Worm (Caenorhabditis elegans) whole organism, mixed stage, embryonic: ENCODE data around the gene Y37H2A.10.
A peak's percentile ranks its signal among the peaks of the same experiment; 100 is the strongest.

Experiments used
- ceh-39 ChIP-seq: fragments of 150-350 bp; optimal IDR thresholded peaks from 2 replicates; lab custom pipeline; 2014; ENCODE audit warnings: missing biosample characterization, missing genetic modification characterization
- ceh-83 ChIP-seq: fragments of 200-800 bp; sonication (Bioruptor generic); optimal IDR thresholded peaks from 2 replicates; lab custom pipeline; 2018; ENCODE audit warnings: mild to moderate bottlenecking, missing genetic modification characterization, missing compliant biosample characterization
- ces-1 ChIP-seq: fragments of 150-350 bp; optimal IDR thresholded peaks from 2 replicates; lab custom pipeline; 2014; ENCODE audit warnings: missing biosample characterization, missing genetic modification reagents, missing genetic modification characterization
- drap-1 ChIP-seq: fragments of 200-800 bp; sonication (Bioruptor generic); optimal IDR thresholded peaks from 3 replicates; lab custom pipeline; 2018; ENCODE audit warnings: mild to moderate bottlenecking, missing genetic modification characterization, missing compliant biosample characterization
- flh-1 ChIP-seq: fragments of 200-800 bp; sonication (Bioruptor generic); optimal IDR thresholded peaks from 2 replicates; lab custom pipeline; 2018; ENCODE audit warnings: mild to moderate bottlenecking, missing genetic modification characterization, moderate library complexity, missing compliant biosample characterization
- ham-2 ChIP-seq: fragments of 200-800 bp; sonication (Bioruptor generic); optimal IDR thresholded peaks from 2 replicates; lab custom pipeline; 2018; ENCODE audit warnings: mild to moderate bottlenecking, missing genetic modification characterization, missing compliant biosample characterization
- mep-1 ChIP-seq: fragments of 150-350 bp; optimal IDR thresholded peaks from 2 replicates; lab custom pipeline; 2017; ENCODE audit warnings: missing biosample characterization, missing genetic modification reagents, missing genetic modification characterization, inconsistent platforms
- nhr-2 ChIP-seq: fragments of 150-350 bp; optimal IDR thresholded peaks from 2 replicates; lab custom pipeline; 2014; ENCODE audit warnings: missing biosample characterization, missing genetic modification characterization
- nhr-237 ChIP-seq: fragments of 150-350 bp; optimal IDR thresholded peaks from 2 replicates; lab custom pipeline; 2014; ENCODE audit warnings: missing biosample characterization, missing genetic modification characterization
- nhr-28 ChIP-seq: fragments of 150-350 bp; optimal IDR thresholded peaks from 2 replicates; lab custom pipeline; 2014; ENCODE audit warnings: missing biosample characterization, missing genetic modification characterization
- pha-4 ChIP-seq: fragments of 150-350 bp; optimal IDR thresholded peaks from 2 replicates; lab custom pipeline; 2018; ENCODE audit warnings: missing biosample characterization, missing genetic modification reagents, missing genetic modification characterization
- sem-2 ChIP-seq: fragments of 200-800 bp; sonication (Bioruptor generic); optimal IDR thresholded peaks from 2 replicates; lab custom pipeline; 2018; ENCODE audit warnings: mild to moderate bottlenecking, missing genetic modification characterization, missing compliant biosample characterization
- snpc-4 ChIP-seq: fragments of 150-350 bp; optimal IDR thresholded peaks from 2 replicates; lab custom pipeline; 2014; ENCODE audit warnings: missing biosample characterization, missing genetic modification characterization
- sptf-1 ChIP-seq: sonication (generic microtip); optimal IDR thresholded peaks from 2 replicates; lab custom pipeline; 2017; ENCODE audit warnings: mild to moderate bottlenecking, missing genetic modification characterization, moderate library complexity, missing compliant biosample characterization
- tbx-8 ChIP-seq: fragments of 200-800 bp; sonication (Bioruptor generic); optimal IDR thresholded peaks from 2 replicates; lab custom pipeline; 2018; ENCODE audit warnings: mild to moderate bottlenecking, missing genetic modification characterization, moderate library complexity, missing compliant biosample characterization
- unc-120 ChIP-seq: sonication (generic microtip); optimal IDR thresholded peaks from 2 replicates; lab custom pipeline; 2017; ENCODE audit warnings: missing genetic modification characterization, missing compliant biosample characterization; ENCODE audit not compliant: poor library complexity, severe bottlenecking

Gene Y37H2A.10

DNA sequence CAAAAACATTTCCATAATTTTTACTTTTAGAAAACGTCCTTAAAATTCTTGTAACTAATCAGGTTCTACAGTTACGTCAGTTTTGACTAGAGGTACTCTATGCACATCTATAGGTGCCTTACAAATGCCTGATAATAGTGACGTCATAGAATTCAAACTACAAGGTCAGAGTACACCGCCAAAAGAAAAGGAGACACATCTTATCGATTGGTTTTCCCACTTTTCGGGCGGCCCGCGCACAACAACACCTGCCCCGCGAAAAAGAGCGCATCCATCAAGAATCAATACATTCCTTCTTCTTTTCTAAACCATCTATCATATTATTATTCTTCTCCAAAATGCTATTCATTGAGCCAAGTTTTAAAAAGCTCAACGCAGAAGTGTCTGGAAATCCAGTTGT, 40.9 kb downstream of the Y37H2A.10 start, which contains the start of gene C31G12.1:
TSS of gene C31G12.1 (plus strand) at position 301 of the 400 bp plus-strand sequence.
- TF ChIP-seq ceh-39 (tag; lab: Kevin White, UChicago) (peak; percentile 16), flh-1 (GFP tag; lab: Kevin White, UChicago) (no peak)
- TF ChIP-seq, all 35 proteins: peak for 1

DNA sequence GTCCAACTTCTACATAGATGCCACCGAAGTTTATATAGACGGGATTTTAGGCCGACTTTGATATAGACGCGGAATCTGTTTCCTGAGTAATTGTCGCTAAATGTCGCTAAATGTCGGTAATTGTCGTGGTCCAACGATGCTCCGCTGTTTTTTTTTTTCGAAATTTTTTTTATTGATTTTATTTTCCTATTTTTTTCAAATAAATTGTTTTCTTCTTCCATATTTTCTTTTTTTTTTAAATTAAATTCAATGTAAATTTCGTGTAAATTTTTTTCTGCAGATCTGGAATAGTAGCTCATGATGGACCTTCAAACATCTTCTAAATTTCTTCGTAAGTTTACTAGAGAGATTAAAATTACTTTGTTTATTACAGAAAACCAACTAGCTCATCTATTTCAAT, 46.1 kb downstream of the Y37H2A.10 start, which contains the start of gene C31G12.3:
TSS of gene C31G12.3 (plus strand) at position 301 of the 400 bp plus-strand sequence.
- TF ChIP-seq sem-2 (GFP tag; lab: Kevin White, UChicago): no peak
- no peak for TF ChIP-seq drap-1 (GFP tag; lab: Kevin White, UChicago)
- no peak for TF ChIP-seq nhr-28 (tag; lab: Kevin White, UChicago)
- no peak for TF ChIP-seq nhr-237 (tag; lab: Kevin White, UChicago)
- TF ChIP-seq pha-4 (tag; lab: Kevin White, UChicago): no peak
- no peak for TF ChIP-seq snpc-4
- TF ChIP-seq ceh-83: no peak
- no peak for TF ChIP-seq ces-1 (GFP tag; lab: Kevin White, UChicago)
- TF ChIP-seq sptf-1 (tag; lab: Kevin White, UChicago): no peak
- TF ChIP-seq nhr-2 (tag; lab: Kevin White, UChicago): no peak
- TF ChIP-seq ham-2 (GFP tag; lab: Kevin White, UChicago): no peak

DNA sequence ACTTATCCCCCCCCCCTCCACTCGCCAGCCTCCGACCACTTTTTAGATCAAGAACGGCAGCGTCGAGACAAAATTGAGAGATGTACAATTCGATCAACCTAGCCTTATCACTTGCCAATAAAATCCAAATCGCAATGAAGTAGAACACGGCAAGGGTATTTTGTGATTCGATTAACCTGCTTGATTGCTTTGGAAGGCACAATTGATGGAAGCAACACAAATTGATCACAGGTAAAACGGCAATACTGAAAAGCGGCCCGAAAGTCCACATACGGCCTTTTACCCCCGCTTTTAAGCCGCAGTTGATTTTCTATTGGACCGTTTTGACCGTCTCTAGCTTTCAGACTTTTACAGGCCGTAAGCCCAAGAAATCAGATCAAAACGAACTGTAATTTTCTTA, 49.5 kb downstream of the Y37H2A.10 start, which contains the start of gene clec-245:
TSS of gene clec-245 (minus strand) at position 101 of the 400 bp plus-strand sequence.
- TF ChIP-seq mep-1 (tag; lab: Kevin White, UChicago) (no peak), tbx-8 (GFP tag; lab: Kevin White, UChicago) (no peak), flh-1 (GFP tag; lab: Kevin White, UChicago) (no peak), ceh-83 (no peak), unc-120 (no peak)

DNA sequence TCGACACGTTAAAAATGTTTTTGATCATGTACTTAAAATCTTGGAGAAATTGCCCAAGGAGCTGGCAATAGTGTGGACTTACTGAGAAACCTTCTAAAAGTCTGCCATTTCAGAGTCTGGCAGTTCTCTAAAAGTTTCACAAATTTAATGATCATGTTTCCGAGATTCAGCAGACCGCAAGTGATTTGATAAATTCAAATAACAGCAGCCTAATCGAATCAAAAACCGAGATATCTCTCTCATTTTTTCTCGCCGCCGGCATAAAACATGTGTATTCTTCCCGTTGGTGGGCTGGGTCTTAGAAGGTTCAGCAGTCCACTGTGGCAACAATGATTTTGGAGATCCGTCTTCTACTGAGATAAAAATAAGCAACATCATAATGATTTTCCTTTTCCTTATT, 50.4 kb downstream of the Y37H2A.10 start, which contains the start of gene clec-246:
TSS of gene clec-246 (plus strand) at position 301 of the 400 bp plus-strand sequence.
- TF ChIP-seq pha-4 (tag; lab: Kevin White, UChicago): no peak
